Fruit fly (Drosophila melanogaster): ENCODE measurements around the gene CG6985.

Gene CG6985

dm6 chr3R:22727857-22728256, 13.1 kb upstream of the CG6985 start:
- no peak for TF ChIP-seq noc (tag; optimal IDR thresholded peaks at IDR 0.05)

dm6 chr3R:22732995-22733394, 8.0 kb upstream of the CG6985 start:
- TF ChIP-seq noc (tag; optimal IDR thresholded peaks at IDR 0.05) = no peak

- TF ChIP-seq noc (tag; optimal IDR thresholded peaks at IDR 0.05) = no peak
Measured at dm6 chr3R:22733751-22734150, 7.2 kb upstream of the CG6985 start, which contains the start of gene Takl2. Gene Takl2 (minus strand): TSS chr3R:22733851.

- no peak for TF ChIP-seq noc (tag; optimal IDR thresholded peaks at IDR 0.05)
Measured at dm6 chr3R:22745432-22745831, 4.5 kb downstream of the CG6985 start, which contains the start of the genes vret and HP1c. Gene vret (minus strand): TSS chr3R:22745581. Gene HP1c (plus strand): TSS chr3R:22745620.

- no peak for TF ChIP-seq noc (tag; optimal IDR thresholded peaks at IDR 0.05)
Measured at dm6 chr3R:22747423-22748090, 6.6 kb downstream of the CG6985 start, which contains the start of gene CG17141. Gene CG17141 (minus strand): TSS chr3R:22747599.

dm6 chr3R:22748956-22749355, 8.0 kb downstream of the CG6985 start, which contains the start of gene CG31139:
Gene CG31139 (minus strand): TSS chr3R:22749056.
- no peak for TF ChIP-seq noc (tag; optimal IDR thresholded peaks at IDR 0.05)

- TF ChIP-seq noc (tag; optimal IDR thresholded peaks at IDR 0.05) = no peak
Measured at dm6 chr3R:22750039-22750438, 9.1 kb downstream of the CG6985 start.

- TF ChIP-seq noc (tag; optimal IDR thresholded peaks at IDR 0.05) = peak; percentile 82
Measured at dm6 chr3R:22750534-22750947, 9.6 kb downstream of the CG6985 start, which contains the start of the genes rumi, CG7029 and Usp12-46. Gene rumi (minus strand): TSS chr3R:22750597. Gene CG7029 (plus strand): TSS chr3R:22750901. Gene Usp12-46 (plus strand): TSS chr3R:22750901.

dm6 chr3R:22751111-22751510, 10.2 kb downstream of the CG6985 start:
- TF ChIP-seq noc (tag; optimal IDR thresholded peaks at IDR 0.05) = no peak

dm6 chr3R:22751698-22752097, 10.7 kb downstream of the CG6985 start:
- TF ChIP-seq noc (tag; optimal IDR thresholded peaks at IDR 0.05) = no peak

- TF ChIP-seq noc (tag; optimal IDR thresholded peaks at IDR 0.05) = no peak
Measured at dm6 chr3R:22752929-22753328, 12.0 kb downstream of the CG6985 start.

- TF ChIP-seq noc (tag; optimal IDR thresholded peaks at IDR 0.05) = no peak
Measured at dm6 chr3R:22753600-22753894, 12.6 kb downstream of the CG6985 start.

dm6 chr3R:22753895-22754774, 13.2 kb downstream of the CG6985 start:
- peak; percentile 49 for TF ChIP-seq noc (tag; optimal IDR thresholded peaks at IDR 0.05)

dm6 chr3R:22755187-22755777, 14.3 kb downstream of the CG6985 start:
- no peak for TF ChIP-seq noc (tag; optimal IDR thresholded peaks at IDR 0.05)

dm6 chr3R:22756289-22756688, 15.3 kb downstream of the CG6985 start:
- no peak for TF ChIP-seq noc (tag; optimal IDR thresholded peaks at IDR 0.05)

dm6 chr3R:22757117-22757516, 16.2 kb downstream of the CG6985 start:
- TF ChIP-seq noc (tag; optimal IDR thresholded peaks at IDR 0.05) = no peak
